Fruit fly (Drosophila melanogaster): Measurements from ENCODE around the gene Bin1.
A peak's percentile ranks its signal among the peaks of the same experiment; 100 is the strongest.

Gene Bin1

DNA sequence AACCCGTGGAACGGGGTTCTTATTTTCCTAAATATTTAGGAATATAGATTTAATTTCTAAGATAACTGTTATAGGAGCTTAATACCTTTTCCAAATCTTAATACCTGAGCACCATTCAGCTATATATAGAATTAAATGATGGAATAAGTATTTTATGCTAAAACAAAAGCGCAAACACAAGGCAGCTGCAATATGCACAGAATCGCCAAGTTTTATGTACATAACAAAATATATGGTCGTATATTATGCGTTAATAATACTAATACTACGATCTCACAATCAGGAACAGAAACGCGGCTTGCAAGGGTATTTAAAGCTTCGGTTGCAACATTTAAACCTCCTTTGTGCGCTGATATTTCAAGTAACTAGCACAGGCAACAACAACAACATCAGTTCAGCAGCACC lies 45.4 kb upstream of the Bin1 start:
- TF ChIP-seq Hmx (GFP tag; optimal IDR thresholded peaks at IDR 0.05) (peak; percentile 30), lilli (GFP tag; optimal IDR thresholded peaks at IDR 0.05) (peak; percentile 19), lola (GFP tag; optimal IDR thresholded peaks at IDR 0.05) (peak in 1 of 3 experiments; percentile 52), CG10959 (GFP tag; IDR thresholded peaks at IDR 0.05) (no peak), Gsc (GFP tag; IDR thresholded peaks at IDR 0.05) (no peak), tap (tag; optimal IDR thresholded peaks at IDR 0.05) (peak; percentile 8), schlank (tag; optimal IDR thresholded peaks at IDR 0.05) (no peak), CG11247 (GFP tag; IDR thresholded peaks at IDR 0.05) (no peak), CG3163 (GFP tag; optimal IDR thresholded peaks at IDR 0.05) (no peak), Blimp-1 (GFP tag; optimal IDR thresholded peaks at IDR 0.05) (peak; percentile 1), CG10267 (tag; optimal IDR thresholded peaks at IDR 0.05) (peak; percentile 49), CoRest (tag; optimal IDR thresholded peaks at IDR 0.05) (peak; percentile 61), sens (GFP tag) (peak; percentile 87), C15 (GFP tag; IDR thresholded peaks at IDR 0.05) (no peak), gem (tag; optimal IDR thresholded peaks at IDR 0.05) (peak; percentile 72), CG12071 (GFP tag; optimal IDR thresholded peaks at IDR 0.05) (no peak), CG12219 (GFP tag; optimal IDR thresholded peaks at IDR 0.05) (no peak), bbx (GFP tag; IDR thresholded peaks at IDR 0.05; ENCODE audit: partially characterized antibody) (no peak), Pdp1 (GFP tag; optimal IDR thresholded peaks at IDR 0.05) (no peak), MBD-R2 (GFP tag; IDR thresholded peaks at IDR 0.05) (no peak), CG14050 (GFP tag; IDR thresholded peaks at IDR 0.05) (no peak), stwl (tag; optimal IDR thresholded peaks at IDR 0.05) (no peak), sisA (GFP tag; IDR thresholded peaks at IDR 0.05) (no peak), CG12155 (GFP tag; optimal IDR thresholded peaks at IDR 0.05) (no peak), corto (GFP tag; optimal IDR thresholded peaks at IDR 0.05) (peak; percentile 2), CG12104 (GFP tag; optimal IDR thresholded peaks at IDR 0.05) (peak; percentile 8), CG4707 (GFP tag; optimal IDR thresholded peaks at IDR 0.05) (no peak), CG13424 (tag; optimal IDR thresholded peaks at IDR 0.05) (peak; percentile 53), CG9727 (GFP tag; optimal IDR thresholded peaks at IDR 0.05) (peak; percentile 56), ewg (GFP tag; optimal IDR thresholded peaks at IDR 0.05) (peak; percentile 30), dm (GFP tag; optimal IDR thresholded peaks at IDR 0.05) (no peak), Hr39 (optimal IDR thresholded peaks at IDR 0.05) (no peak), Taf1 (GFP tag; IDR thresholded peaks at IDR 0.05) (no peak), Abd-B (GFP tag; optimal IDR thresholded peaks at IDR 0.05) (peak; percentile 31), CG4424 (GFP tag; optimal IDR thresholded peaks at IDR 0.05) (peak; percentile 45), Meics (GFP tag; optimal IDR thresholded peaks at IDR 0.05) (peak; percentile 44), Med (GFP tag) (peak; percentile 4), bcd (GFP tag; optimal IDR thresholded peaks at IDR 0.05) (peak; percentile 26), CG1602 (GFP tag; optimal IDR thresholded peaks at IDR 0.05) (peak; percentile 45), Ravus (GFP tag; IDR thresholded peaks at IDR 0.05) (no peak), Hsf (GFP tag; optimal IDR thresholded peaks at IDR 0.05) (peak; percentile 34), CG18476 (GFP tag; optimal IDR thresholded peaks at IDR 0.05) (peak; percentile 4), zen2 (GFP tag; IDR thresholded peaks at IDR 0.05; ENCODE audit: partially characterized antibody) (no peak), ems (GFP tag; optimal IDR thresholded peaks at IDR 0.05) (peak; percentile 11), kah (GFP tag; optimal IDR thresholded peaks at IDR 0.05) (no peak), CG6175 (GFP tag; IDR thresholded peaks at IDR 0.05) (no peak), CG18599 (GFP tag; optimal IDR thresholded peaks at IDR 0.05) (no peak), Dek (tag; optimal IDR thresholded peaks at IDR 0.05) (peak; percentile 2), jigr1 (GFP tag; IDR thresholded peaks at IDR 0.05) (no peak), fd3F (GFP tag; optimal IDR thresholded peaks at IDR 0.05) (peak; percentile 21), CG7839 (tag; optimal IDR thresholded peaks at IDR 0.05) (peak; percentile 69)
